Fruit fly (Drosophila melanogaster) whole organism, embryonic: ENCODE data around the gene Wdr62.

Experiments
- Ada2b ChIP-seq: fragments of 200-800 bp; sonication (Bioruptor generic); IDR thresholded peaks from 2 replicates; pipeline ENCODE4 v1.3.6; 2022; ENCODE audit warnings: missing biosample characterization, missing genetic modification characterization
- Adf1 ChIP-seq: fragments of 200-800 bp; sonication (Bioruptor generic); IDR thresholded peaks from 2 replicates; pipeline ENCODE4 v1.3.6; 2022; ENCODE audit warnings: missing biosample characterization, missing genetic modification characterization
- Bteb2 ChIP-seq: fragments of 200-800 bp; sonication (Bioruptor generic); optimal IDR thresholded peaks from 2 replicates; lab custom pipeline; 2016; ENCODE audit warnings: missing biosample characterization, missing genetic modification characterization
- CG10267 ChIP-seq: fragments of 200-800 bp; sonication (Bioruptor generic); optimal IDR thresholded peaks from 2 replicates; lab custom pipeline; 2018; ENCODE audit warnings: missing biosample characterization, mild to moderate bottlenecking, missing genetic modification characterization, moderate library complexity
- CG10543 ChIP-seq: fragments of 200-800 bp; sonication (Bioruptor generic); optimal IDR thresholded peaks from 3 replicates; lab custom pipeline; 2017; ENCODE audit warnings: missing biosample characterization, mild to moderate bottlenecking, missing genetic modification characterization, moderate library complexity
- CG10959 ChIP-seq: fragments of 200-800 bp; sonication (Bioruptor generic); IDR thresholded peaks from 2 replicates; pipeline ENCODE4 v1.3.6; 2022; ENCODE audit warnings: missing biosample characterization, missing genetic modification characterization
- CG11695 ChIP-seq: fragments of 200-800 bp; sonication (Bioruptor generic); IDR thresholded peaks from 3 replicates; pipeline ENCODE4 v1.3.6; 2022; ENCODE audit warnings: missing biosample characterization, missing genetic modification characterization
- CG13296 ChIP-seq: fragments of 200-800 bp; sonication (Bioruptor generic); optimal IDR thresholded peaks from 3 replicates; lab custom pipeline; 2018; ENCODE audit warnings: missing biosample characterization, mild to moderate bottlenecking, missing genetic modification characterization
- CG15479 ChIP-seq: fragments of 200-800 bp; sonication (Bioruptor generic); optimal IDR thresholded peaks from 3 replicates; lab custom pipeline; 2019; ENCODE audit warnings: missing biosample characterization, mild to moderate bottlenecking, missing genetic modification characterization, moderate library complexity
- CG17612 ChIP-seq: fragments of 200-800 bp; sonication (Bioruptor generic); IDR thresholded peaks from 2 replicates; pipeline ENCODE4 v1.3.6; 2022; ENCODE audit warnings: missing biosample characterization, missing genetic modification characterization
- CG17912 ChIP-seq: fragments of 200-800 bp; sonication (Bioruptor generic); optimal IDR thresholded peaks from 2 replicates; lab custom pipeline; 2018; ENCODE audit warnings: missing biosample characterization, mild to moderate bottlenecking, missing genetic modification characterization
- CG2116 ChIP-seq: fragments of 200-800 bp; sonication (Bioruptor generic); optimal IDR thresholded peaks from 3 replicates; lab custom pipeline; 2018; ENCODE audit warnings: missing biosample characterization, mild to moderate bottlenecking, missing genetic modification characterization
- CG2199 ChIP-seq: fragments of 200-800 bp; sonication (Bioruptor generic); IDR thresholded peaks from 3 replicates; pipeline ENCODE4 v1.3.6; 2022; ENCODE audit warnings: missing biosample characterization, missing genetic modification characterization
- CG5180 ChIP-seq: fragments of 200-800 bp; sonication (Bioruptor generic); optimal IDR thresholded peaks from 3 replicates; lab custom pipeline; 2017; ENCODE audit warnings: missing biosample characterization, missing genetic modification characterization, mild to moderate bottlenecking, moderate library complexity, missing genetic modification reagents
- CG6854 ChIP-seq: fragments of 200-800 bp; sonication (Bioruptor generic); optimal IDR thresholded peaks from 3 replicates; lab custom pipeline; 2017; ENCODE audit warnings: missing biosample characterization, mild to moderate bottlenecking, missing genetic modification characterization
- CG7928 ChIP-seq: fragments of 200-800 bp; sonication (Bioruptor generic); optimal IDR thresholded peaks from 2 replicates; lab custom pipeline; 2017; ENCODE audit warnings: missing biosample characterization, mild to moderate bottlenecking, missing genetic modification characterization
- CG7987 ChIP-seq: fragments of 200-800 bp; sonication (Bioruptor generic); optimal IDR thresholded peaks from 2 replicates; lab custom pipeline; 2018; ENCODE audit warnings: missing biosample characterization, mild to moderate bottlenecking, missing genetic modification characterization, moderate library complexity
- CG8388 ChIP-seq: fragments of 200-800 bp; sonication (Bioruptor generic); optimal IDR thresholded peaks from 2 replicates; lab custom pipeline; 2019; ENCODE audit warnings: missing biosample characterization, mild to moderate bottlenecking, missing genetic modification characterization, moderate library complexity
- CG9437 ChIP-seq: fragments of 200-800 bp; sonication (Bioruptor generic); optimal IDR thresholded peaks from 2 replicates; lab custom pipeline; 2018; ENCODE audit warnings: missing biosample characterization, mild to moderate bottlenecking, missing genetic modification characterization
- CG9727 ChIP-seq: fragments of 200-800 bp; sonication (Bioruptor generic); optimal IDR thresholded peaks from 3 replicates; lab custom pipeline; 2017; ENCODE audit warnings: missing biosample characterization, mild to moderate bottlenecking, missing genetic modification characterization
- Camta ChIP-seq: fragments of 200-800 bp; sonication (Bioruptor generic); optimal IDR thresholded peaks from 2 replicates; lab custom pipeline; 2016; ENCODE audit warnings: missing biosample characterization, missing genetic modification characterization
- CkIIα-i1 ChIP-seq: fragments of 200-800 bp; sonication (Bioruptor generic); IDR thresholded peaks from 2 replicates; pipeline ENCODE4 v1.3.6; 2022; ENCODE audit warnings: missing biosample characterization, missing genetic modification characterization
- E2f2 ChIP-seq: fragments of 200-800 bp; sonication (Bioruptor generic); IDR thresholded peaks from 2 replicates; pipeline ENCODE4 v1.3.6; 2022; ENCODE audit warnings: missing biosample characterization, missing genetic modification characterization
- Fer3 ChIP-seq: fragments of 200-800 bp; sonication (Bioruptor generic); optimal IDR thresholded peaks from 2 replicates; lab custom pipeline; 2018; ENCODE audit warnings: missing biosample characterization, mild to moderate bottlenecking, missing genetic modification characterization, moderate library complexity
- Hmr ChIP-seq: fragments of 200-800 bp; sonication (Bioruptor generic); optimal IDR thresholded peaks from 3 replicates; lab custom pipeline; 2017; ENCODE audit warnings: mild to moderate bottlenecking, missing biosample characterization, missing genetic modification reagents, missing genetic modification characterization
- Hmx ChIP-seq: fragments of 200-800 bp; sonication (Bioruptor generic); optimal IDR thresholded peaks from 2 replicates; lab custom pipeline; 2016; ENCODE audit warnings: missing biosample characterization, missing genetic modification characterization
- MBD-R2 ChIP-seq: fragments of 200-800 bp; sonication (Bioruptor generic); IDR thresholded peaks from 2 replicates; pipeline ENCODE4 v1.3.6; 2022; ENCODE audit warnings: missing biosample characterization, missing genetic modification characterization
- MESR4 ChIP-seq: fragments of 200-800 bp; sonication (Bioruptor generic); optimal IDR thresholded peaks from 2 replicates; lab custom pipeline; 2018; ENCODE audit warnings: missing biosample characterization, mild to moderate bottlenecking, missing genetic modification characterization, moderate library complexity
- NFAT ChIP-seq: fragments of 200-800 bp; sonication (Bioruptor generic); IDR thresholded peaks from 2 replicates; pipeline ENCODE4 v1.3.6; 2022; ENCODE audit warnings: missing biosample characterization, missing genetic modification characterization
- NK7.1 ChIP-seq: fragments of 200-800 bp; sonication (Bioruptor generic); optimal IDR thresholded peaks from 3 replicates; lab custom pipeline; 2016; ENCODE audit warnings: missing biosample characterization, missing genetic modification characterization
- Scr ChIP-seq: fragments of 200-800 bp; sonication (Bioruptor generic); IDR thresholded peaks from 2 replicates; pipeline ENCODE4 v1.3.6; 2022; ENCODE audit warnings: missing biosample characterization, missing genetic modification characterization; ENCODE audit not compliant: partially characterized antibody
- Side ChIP-seq: fragments of 200-800 bp; sonication (Bioruptor generic); optimal IDR thresholded peaks from 2 replicates; lab custom pipeline; 2016; ENCODE audit warnings: missing biosample characterization, missing genetic modification characterization
- Sin3A ChIP-seq: fragments of >200 bp; optimal IDR thresholded peaks from 2 replicates; lab custom pipeline; 2018
- ara ChIP-seq: fragments of 200-800 bp; sonication (Bioruptor generic); IDR thresholded peaks from 2 replicates; pipeline ENCODE4 v1.3.6; 2022; ENCODE audit warnings: missing biosample characterization, missing genetic modification characterization
- bbx ChIP-seq: fragments of 200-800 bp; sonication (Bioruptor generic); IDR thresholded peaks from 2 replicates; pipeline ENCODE4 v1.3.6; 2022; ENCODE audit warnings: missing biosample characterization, missing genetic modification characterization; ENCODE audit not compliant: partially characterized antibody
- bcd ChIP-seq: fragments of 200-800 bp; sonication (Bioruptor generic); optimal IDR thresholded peaks from 2 replicates; lab custom pipeline; 2017; ENCODE audit warnings: missing biosample characterization, mild to moderate bottlenecking, missing genetic modification characterization
- cato ChIP-seq: fragments of 200-800 bp; sonication (Bioruptor generic); optimal IDR thresholded peaks from 2 replicates; lab custom pipeline; 2016; ENCODE audit warnings: missing biosample characterization, missing genetic modification characterization, borderline replicate concordance
- cwo ChIP-seq: fragments of 200-800 bp; sonication (Bioruptor generic); optimal IDR thresholded peaks from 3 replicates; lab custom pipeline; 2017; ENCODE audit warnings: missing biosample characterization, missing genetic modification characterization, mild to moderate bottlenecking, moderate library complexity, missing genetic modification reagents
- dm ChIP-seq: fragments of 200-800 bp; sonication (Bioruptor generic); optimal IDR thresholded peaks from 3 replicates; lab custom pipeline; 2016; ENCODE audit warnings: missing biosample characterization, missing genetic modification characterization
- dysf ChIP-seq: fragments of 200-800 bp; sonication (Bioruptor generic); IDR thresholded peaks from 3 replicates; pipeline ENCODE4 v1.3.6; 2022; ENCODE audit warnings: missing biosample characterization, missing genetic modification characterization
- ewg ChIP-seq: fragments of 200-800 bp; sonication (Bioruptor generic); optimal IDR thresholded peaks from 3 replicates; lab custom pipeline; 2017; ENCODE audit warnings: mild to moderate bottlenecking, missing biosample characterization, missing genetic modification reagents, missing genetic modification characterization
- fru ChIP-seq: fragments of >200 bp; optimal IDR thresholded peaks from 2 replicates; lab custom pipeline; 2017
- grn ChIP-seq: fragments of 200-800 bp; sonication (Bioruptor generic); optimal IDR thresholded peaks from 3 replicates; lab custom pipeline; 2017; ENCODE audit warnings: missing biosample characterization, missing genetic modification characterization
- ham ChIP-seq: fragments of 200-800 bp; sonication (Bioruptor generic); IDR thresholded peaks from 2 replicates; pipeline ENCODE4 v1.3.6; 2022; ENCODE audit warnings: missing biosample characterization, missing genetic modification characterization
- her ChIP-seq: fragments of 200-800 bp; sonication (Bioruptor generic); optimal IDR thresholded peaks from 2 replicates; lab custom pipeline; 2016; ENCODE audit warnings: missing biosample characterization, missing genetic modification characterization
- luna ChIP-seq: fragments of 200-800 bp; sonication (Bioruptor generic); optimal IDR thresholded peaks from 2 replicates; lab custom pipeline; 2016; ENCODE audit warnings: missing biosample characterization, missing genetic modification characterization
- nerfin-1 ChIP-seq: fragments of 200-800 bp; sonication (Bioruptor generic); optimal IDR thresholded peaks from 3 replicates; lab custom pipeline; 2019; ENCODE audit warnings: missing biosample characterization, mild to moderate bottlenecking, missing genetic modification characterization, moderate library complexity
- nerfin-2 ChIP-seq: fragments of 200-800 bp; sonication (Bioruptor generic); IDR thresholded peaks from 2 replicates; pipeline ENCODE4 v1.3.6; 2022; ENCODE audit warnings: missing biosample characterization, missing genetic modification characterization; ENCODE audit not compliant: partially characterized antibody
- odd ChIP-seq: fragments of 200-800 bp; sonication (Bioruptor generic); optimal IDR thresholded peaks from 2 replicates; lab custom pipeline; 2017; ENCODE audit warnings: missing biosample characterization, mild to moderate bottlenecking, missing genetic modification characterization
- scrt ChIP-seq: fragments of 200-800 bp; sonication (Bioruptor generic); optimal IDR thresholded peaks from 2 replicates; lab custom pipeline; 2018; ENCODE audit warnings: missing biosample characterization, mild to moderate bottlenecking, missing genetic modification characterization, moderate library complexity
- slp2 ChIP-seq: fragments of 200-800 bp; sonication (Bioruptor generic); optimal IDR thresholded peaks from 2 replicates; lab custom pipeline; 2016; ENCODE audit warnings: missing biosample characterization, missing genetic modification characterization

The Wdr62 gene

DNA sequence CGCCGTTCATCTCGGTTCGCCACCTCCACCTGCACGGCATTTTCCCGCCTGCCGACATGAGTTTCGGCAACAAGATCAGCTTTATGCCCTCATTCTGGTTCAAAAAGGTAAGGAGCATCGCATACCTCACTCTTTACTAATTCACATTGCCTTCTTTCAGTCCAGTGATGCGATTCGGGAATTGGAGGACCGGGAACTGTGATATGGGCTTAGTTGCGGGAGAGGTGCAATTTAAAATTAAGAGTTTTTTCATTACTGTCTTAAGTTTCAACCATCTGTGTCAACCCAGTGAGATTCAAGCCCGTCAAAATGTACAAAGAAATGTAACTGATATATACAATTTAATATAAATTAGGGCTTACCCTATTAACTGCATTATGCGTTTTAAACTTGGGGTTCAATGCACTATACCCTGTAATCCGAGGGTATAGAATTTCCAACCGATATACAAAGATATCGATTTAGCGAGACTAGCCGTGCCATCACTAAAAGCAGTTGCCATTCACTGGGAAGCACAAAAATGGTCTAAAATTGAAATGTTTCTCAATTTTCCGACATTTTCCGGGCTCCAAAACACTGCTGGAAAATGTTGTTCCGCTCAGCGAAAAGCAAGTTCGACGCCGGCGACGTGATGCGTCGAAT lies 97.4 kb downstream of the Wdr62 start, which contains the start of gene CG7289 (continued):
- TF ChIP-seq Fer3 (tag; lab: Kevin White, UChicago) (no peak), NFAT (no peak), CG15479 (GFP tag; lab: Kevin White, UChicago) (no peak), Hmx (GFP tag; lab: Kevin White, UChicago) (no peak), Adf1 (GFP tag; lab: Robert Waterston, UW) (no peak), CG2116 (GFP tag; lab: Kevin White, UChicago) (peak; percentile 46), her (GFP tag; lab: Kevin White, UChicago) (no peak), CG6854 (GFP tag; lab: Kevin White, UChicago) (no peak), Hmr (GFP tag; lab: Kevin White, UChicago) (no peak), fru (lab: Kevin White, UChicago) (no peak), CG8388 (GFP tag; lab: Kevin White, UChicago) (no peak), CG9727 (no peak), CG2199 (no peak), CG10543 (no peak), scrt (GFP tag; lab: Kevin White, UChicago) (no peak), ara (GFP tag; lab: Robert Waterston, UW) (0 out of 2 replicates have a peak, but pooled peaks have one; percentile 24), Sin3A (lab: Kevin White, UChicago) (no peak), MBD-R2 (GFP tag; lab: Robert Waterston, UW) (peak; percentile 77), ewg (GFP tag; lab: Kevin White, UChicago) (no peak), Side (GFP tag; lab: Kevin White, UChicago) (no peak), E2f2 (GFP tag; lab: Robert Waterston, UW) (peak; percentile 42; the same call in 1 of the 2 replicates), CG11695 (GFP tag; lab: Robert Waterston, UW) (no peak), MESR4 (peak; percentile 53), CG7987 (GFP tag; lab: Kevin White, UChicago) (no peak), Bteb2 (GFP tag; lab: Kevin White, UChicago) (no peak), nerfin-2 (no peak), cato (GFP tag; lab: Kevin White, UChicago) (no peak), CG13296 (GFP tag; lab: Kevin White, UChicago) (no peak), CkIIα-i1 (GFP tag; lab: Robert Waterston, UW) (no peak), CG5180 (no peak), NK7.1 (GFP tag; lab: Kevin White, UChicago) (no peak), grn (GFP tag; lab: Kevin White, UChicago) (no peak), slp2 (GFP tag; lab: Kevin White, UChicago) (no peak), ham (no peak), CG10959 (GFP tag; lab: Robert Waterston, UW) (no peak), dysf (no peak), CG10267 (tag; lab: Kevin White, UChicago) (no peak), CG9437 (GFP tag; lab: Kevin White, UChicago) (no peak), luna (no peak), Ada2b (GFP tag; lab: Robert Waterston, UW) (no peak), bcd (no peak), odd (GFP tag; lab: Kevin White, UChicago) (no peak), CG17912 (GFP tag; lab: Kevin White, UChicago) (no peak), CG7928 (GFP tag; lab: Kevin White, UChicago) (no peak), dm (GFP tag; lab: Kevin White, UChicago) (no peak), Camta (GFP tag; lab: Kevin White, UChicago) (no peak), bbx (GFP tag; lab: Robert Waterston, UW) (peak; percentile 49), CG17612 (GFP tag; lab: Robert Waterston, UW) (no peak), Scr (GFP tag; lab: Robert Waterston, UW) (peak; percentile 65), nerfin-1 (tag; lab: Kevin White, UChicago) (no peak), cwo (GFP tag; lab: Kevin White, UChicago) (no peak)
